Fruit fly (Drosophila melanogaster) whole organism, embryonic: ENCODE measurements around the gene CG12171.

Source experiments
- Bgb ChIP-seq: fragments of 200-800 bp; sonication (Bioruptor generic); IDR thresholded peaks from 2 replicates; pipeline ENCODE4 v1.3.6; 2022; ENCODE audit warnings: missing biosample characterization, missing genetic modification characterization; ENCODE audit not compliant: partially characterized antibody
- CG10979 ChIP-seq: fragments of 200-800 bp; sonication (Bioruptor generic); optimal IDR thresholded peaks from 2 replicates; lab custom pipeline; 2018; ENCODE audit warnings: missing biosample characterization, mild to moderate bottlenecking, missing genetic modification characterization, moderate library complexity
- CG13287 ChIP-seq: fragments of 200-800 bp; sonication (Bioruptor generic); IDR thresholded peaks from 2 replicates; pipeline ENCODE4 v1.3.6; 2022; ENCODE audit warnings: missing biosample characterization, missing genetic modification characterization; ENCODE audit not compliant: partially characterized antibody
- CG14860 ChIP-seq: fragments of 200-800 bp; sonication (Bioruptor generic); IDR thresholded peaks from 3 replicates; pipeline ENCODE4 v1.3.6; 2022; ENCODE audit warnings: missing biosample characterization, missing genetic modification characterization; ENCODE audit not compliant: partially characterized antibody
- CG15601 ChIP-seq: fragments of 200-800 bp; sonication (Bioruptor generic); optimal IDR thresholded peaks from 3 replicates; lab custom pipeline; 2019; ENCODE audit warnings: missing biosample characterization, mild to moderate bottlenecking, missing genetic modification characterization, moderate library complexity
- CG17359 ChIP-seq: fragments of 200-800 bp; sonication (Bioruptor generic); optimal IDR thresholded peaks from 3 replicates; lab custom pipeline; 2018; ENCODE audit warnings: missing biosample characterization, mild to moderate bottlenecking, missing genetic modification characterization, moderate library complexity
- CG18599 ChIP-seq: fragments of 200-800 bp; sonication (Bioruptor generic); optimal IDR thresholded peaks from 3 replicates; lab custom pipeline; 2017; ENCODE audit warnings: missing biosample characterization, missing genetic modification characterization, mild to moderate bottlenecking, moderate library complexity, missing genetic modification reagents
- CG2120 ChIP-seq: fragments of 200-800 bp; sonication (Bioruptor generic); optimal IDR thresholded peaks from 3 replicates; lab custom pipeline; 2016; ENCODE audit warnings: missing biosample characterization, missing genetic modification characterization
- CG32532 ChIP-seq: fragments of 200-800 bp; sonication (Bioruptor generic); IDR thresholded peaks from 2 replicates; pipeline ENCODE4 v1.3.6; 2022; ENCODE audit warnings: missing biosample characterization, missing genetic modification characterization
- CG33557 ChIP-seq: fragments of 200-800 bp; sonication (Bioruptor generic); optimal IDR thresholded peaks from 2 replicates; lab custom pipeline; 2019; ENCODE audit warnings: missing biosample characterization, mild to moderate bottlenecking, missing genetic modification characterization, moderate library complexity
- CG7745 ChIP-seq: fragments of 200-800 bp; sonication (Bioruptor generic); optimal IDR thresholded peaks from 2 replicates; lab custom pipeline; 2018; ENCODE audit warnings: missing biosample characterization, mild to moderate bottlenecking, missing genetic modification characterization, moderate library complexity
- CG7839 ChIP-seq: fragments of 200-800 bp; sonication (Bioruptor generic); optimal IDR thresholded peaks from 3 replicates; lab custom pipeline; 2018; ENCODE audit warnings: missing biosample characterization, mild to moderate bottlenecking, missing genetic modification characterization, moderate library complexity
- CG7963 ChIP-seq: fragments of 200-800 bp; sonication (Bioruptor generic); IDR thresholded peaks from 3 replicates; pipeline ENCODE4 v1.3.6; 2022; ENCODE audit warnings: missing biosample characterization, missing genetic modification characterization; ENCODE audit not compliant: partially characterized antibody
- CG7987 ChIP-seq: fragments of 200-800 bp; sonication (Bioruptor generic); optimal IDR thresholded peaks from 2 replicates; lab custom pipeline; 2018; ENCODE audit warnings: missing biosample characterization, mild to moderate bottlenecking, missing genetic modification characterization, moderate library complexity
- CG8290 ChIP-seq, 3 experiments: fragments of 200-800 bp; sonication (Bioruptor generic); optimal IDR thresholded peaks; 2 replicates each; lab custom pipeline; 2016 to 2019; ENCODE audit warnings: missing biosample characterization in 3 of 3, missing genetic modification characterization in 3 of 3, mild to moderate bottlenecking in 2 of 3, moderate library complexity in 1 of 3
- CG8924 ChIP-seq: fragments of 200-800 bp; optimal IDR thresholded peaks from 3 replicates; lab custom pipeline; 2019; ENCODE audit warnings: missing biosample characterization, mild to moderate bottlenecking, missing genetic modification characterization, moderate library complexity
- Dbx ChIP-seq: fragments of 200-800 bp; sonication (Bioruptor generic); IDR thresholded peaks from 3 replicates; pipeline ENCODE4 v1.3.6; 2022; ENCODE audit warnings: missing biosample characterization, missing genetic modification characterization
- Dek ChIP-seq: fragments of 200-800 bp; sonication (Bioruptor generic); optimal IDR thresholded peaks from 3 replicates; lab custom pipeline; 2019; ENCODE audit warnings: missing biosample characterization, mild to moderate bottlenecking, missing genetic modification characterization, moderate library complexity
- Drgx ChIP-seq: fragments of 200-800 bp; sonication (Bioruptor generic); IDR thresholded peaks from 2 replicates; pipeline ENCODE4 v1.3.6; 2022; ENCODE audit warnings: missing biosample characterization, missing genetic modification characterization
- Fer3 ChIP-seq: fragments of 200-800 bp; sonication (Bioruptor generic); optimal IDR thresholded peaks from 2 replicates; lab custom pipeline; 2018; ENCODE audit warnings: missing biosample characterization, mild to moderate bottlenecking, missing genetic modification characterization, moderate library complexity
- HLHmδ ChIP-seq: fragments of 200-800 bp; sonication (Bioruptor generic); optimal IDR thresholded peaks from 2 replicates; lab custom pipeline; 2018; ENCODE audit warnings: missing biosample characterization, mild to moderate bottlenecking, missing genetic modification characterization, moderate library complexity
- Hmx ChIP-seq: fragments of 200-800 bp; sonication (Bioruptor generic); optimal IDR thresholded peaks from 2 replicates; lab custom pipeline; 2016; ENCODE audit warnings: missing biosample characterization, missing genetic modification characterization
- MBD-R2 ChIP-seq: fragments of 200-800 bp; sonication (Bioruptor generic); IDR thresholded peaks from 2 replicates; pipeline ENCODE4 v1.3.6; 2022; ENCODE audit warnings: missing biosample characterization, missing genetic modification characterization
- NC2α ChIP-seq: fragments of 200-800 bp; sonication (Bioruptor generic); optimal IDR thresholded peaks from 2 replicates; lab custom pipeline; 2016; ENCODE audit warnings: missing biosample characterization, missing genetic modification characterization
- NC2β ChIP-seq: fragments of 200-800 bp; sonication (Bioruptor generic); optimal IDR thresholded peaks from 2 replicates; lab custom pipeline; 2016; ENCODE audit warnings: missing biosample characterization, missing genetic modification characterization
- Opbp ChIP-seq: fragments of 200-800 bp; sonication (Bioruptor generic); IDR thresholded peaks from 3 replicates; pipeline ENCODE4 v1.3.6; 2022; ENCODE audit warnings: missing biosample characterization, missing genetic modification characterization; ENCODE audit not compliant: partially characterized antibody
- Vsx1 ChIP-seq: fragments of 200-800 bp; sonication (Bioruptor generic); optimal IDR thresholded peaks from 2 replicates; lab custom pipeline; 2017; ENCODE audit warnings: missing biosample characterization, mild to moderate bottlenecking, missing genetic modification characterization, missing genetic modification reagents
- al ChIP-seq: fragments of 200-800 bp; sonication (Bioruptor generic); IDR thresholded peaks from 2 replicates; pipeline ENCODE4 v1.3.6; 2022; ENCODE audit warnings: missing biosample characterization, missing genetic modification characterization
- aop ChIP-seq: fragments of 200-800 bp; sonication (Bioruptor generic); IDR thresholded peaks from 2 replicates; pipeline ENCODE4 v1.3.6; 2022; ENCODE audit warnings: missing biosample characterization, missing genetic modification characterization
- bbx ChIP-seq: fragments of 200-800 bp; sonication (Bioruptor generic); IDR thresholded peaks from 2 replicates; pipeline ENCODE4 v1.3.6; 2022; ENCODE audit warnings: missing biosample characterization, missing genetic modification characterization; ENCODE audit not compliant: partially characterized antibody
- bcd ChIP-seq: fragments of 200-800 bp; sonication (Bioruptor generic); optimal IDR thresholded peaks from 2 replicates; lab custom pipeline; 2017; ENCODE audit warnings: missing biosample characterization, mild to moderate bottlenecking, missing genetic modification characterization
- chinmo ChIP-seq: fragments of 200-800 bp; sonication (Bioruptor generic); IDR thresholded peaks from 4 replicates; pipeline ENCODE4 v1.3.6; 2022; ENCODE audit warnings: missing biosample characterization, missing genetic modification characterization; ENCODE audit not compliant: partially characterized antibody
- dysf ChIP-seq: fragments of 200-800 bp; sonication (Bioruptor generic); IDR thresholded peaks from 3 replicates; pipeline ENCODE4 v1.3.6; 2022; ENCODE audit warnings: missing biosample characterization, missing genetic modification characterization
- ewg ChIP-seq: fragments of 200-800 bp; sonication (Bioruptor generic); optimal IDR thresholded peaks from 3 replicates; lab custom pipeline; 2017; ENCODE audit warnings: mild to moderate bottlenecking, missing biosample characterization, missing genetic modification reagents, missing genetic modification characterization
- ham ChIP-seq: fragments of 200-800 bp; sonication (Bioruptor generic); IDR thresholded peaks from 2 replicates; pipeline ENCODE4 v1.3.6; 2022; ENCODE audit warnings: missing biosample characterization, missing genetic modification characterization
- hb ChIP-seq: fragments of 200-800 bp; sonication (Bioruptor generic); IDR thresholded peaks from 3 replicates; pipeline ENCODE4 v1.3.6; 2022; ENCODE audit warnings: missing biosample characterization, missing genetic modification characterization; ENCODE audit not compliant: partially characterized antibody
- jigr1 ChIP-seq: fragments of 200-800 bp; sonication (Bioruptor generic); IDR thresholded peaks from 3 replicates; pipeline ENCODE4 v1.3.6; 2022; ENCODE audit warnings: missing biosample characterization, missing genetic modification characterization
- kah ChIP-seq: fragments of 200-800 bp; sonication (Bioruptor generic); optimal IDR thresholded peaks from 2 replicates; lab custom pipeline; 2018; ENCODE audit warnings: missing biosample characterization, mild to moderate bottlenecking, missing genetic modification characterization
- kni ChIP-seq: fragments of 200-800 bp; sonication (Bioruptor generic); optimal IDR thresholded peaks from 3 replicates; lab custom pipeline; 2017; ENCODE audit warnings: mild to moderate bottlenecking, missing biosample characterization, missing genetic modification reagents, missing genetic modification characterization
- mam ChIP-seq: fragments of 200-800 bp; sonication (Bioruptor generic); optimal IDR thresholded peaks from 3 replicates; lab custom pipeline; 2016; ENCODE audit warnings: missing biosample characterization, missing genetic modification characterization
- pnt ChIP-seq: fragments of 200-800 bp; sonication (Bioruptor generic); optimal IDR thresholded peaks from 3 replicates; lab custom pipeline; 2016; ENCODE audit warnings: missing biosample characterization, missing genetic modification characterization
- pzg ChIP-seq: fragments of 200-800 bp; sonication (Bioruptor generic); optimal IDR thresholded peaks from 3 replicates; lab custom pipeline; 2018; ENCODE audit warnings: missing biosample characterization, mild to moderate bottlenecking, missing genetic modification characterization, moderate library complexity
- row ChIP-seq: fragments of 200-800 bp; sonication (Bioruptor generic); IDR thresholded peaks from 3 replicates; pipeline ENCODE4 v1.3.6; 2022; ENCODE audit warnings: missing biosample characterization, missing genetic modification characterization
- run ChIP-seq: fragments of 200-800 bp; sonication (Bioruptor generic); optimal IDR thresholded peaks from 3 replicates; lab custom pipeline; 2018; ENCODE audit warnings: missing biosample characterization, mild to moderate bottlenecking, missing genetic modification characterization
- slbo ChIP-seq: fragments of 200-800 bp; sonication (Bioruptor generic); IDR thresholded peaks from 2 replicates; pipeline ENCODE4 v1.3.6; 2022; ENCODE audit warnings: missing biosample characterization, missing genetic modification characterization
- sna ChIP-seq: fragments of 200-800 bp; sonication (Bioruptor generic); IDR thresholded peaks from 2 replicates; pipeline ENCODE4 v1.3.6; 2022; ENCODE audit warnings: missing biosample characterization, missing genetic modification characterization; ENCODE audit not compliant: partially characterized antibody
- trem ChIP-seq: fragments of 200-800 bp; optimal IDR thresholded peaks from 3 replicates; lab custom pipeline; 2019; ENCODE audit warnings: missing biosample characterization, mild to moderate bottlenecking, missing genetic modification characterization, moderate library complexity
- zen2 ChIP-seq: fragments of 200-800 bp; sonication (Bioruptor generic); IDR thresholded peaks from 3 replicates; pipeline ENCODE4 v1.3.6; 2022; ENCODE audit warnings: missing biosample characterization, missing genetic modification characterization; ENCODE audit not compliant: partially characterized antibody
- zf30C ChIP-seq: fragments of 200-800 bp; sonication (Bioruptor generic); optimal IDR thresholded peaks from 3 replicates; lab custom pipeline; 2018; ENCODE audit warnings: missing biosample characterization, mild to moderate bottlenecking, missing genetic modification characterization

CG12171 gene

DNA sequence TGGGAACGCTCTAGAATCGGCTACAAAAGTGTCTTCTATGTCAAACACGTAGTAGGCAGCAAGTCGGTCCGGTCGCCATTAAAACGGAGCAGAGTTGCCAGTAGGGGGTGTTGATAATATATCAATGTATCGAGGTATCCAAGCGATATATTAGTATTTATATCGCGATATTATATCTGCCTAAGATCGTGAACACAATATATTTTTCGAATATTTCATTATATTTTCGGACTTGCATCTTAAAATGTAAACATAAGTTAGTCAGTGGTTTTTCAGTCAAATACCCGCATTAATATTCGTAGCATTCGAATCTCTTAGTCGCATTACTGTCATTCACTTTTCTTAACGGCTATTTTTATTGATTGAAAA, 26.4 kb downstream of the CG12171 start, which contains the start of gene CG2182 (continued):
- no peak for TF ChIP-seq CG7839 (tag; lab: Kevin White, UChicago)
- TF ChIP-seq Dbx (GFP tag; lab: Robert Waterston, UW): no peak
- TF ChIP-seq CG15601 (tag; lab: Kevin White, UChicago): no peak
- no peak for TF ChIP-seq Vsx1 (GFP tag; lab: Kevin White, UChicago)
- peak; percentile 77 for TF ChIP-seq Bgb (GFP tag; lab: Robert Waterston, UW)
- peak; percentile 55 for TF ChIP-seq hb (GFP tag; lab: Robert Waterston, UW)
- peak; percentile 11 for TF ChIP-seq mam (GFP tag; lab: Kevin White, UChicago)
- peak; percentile 54; the same call in 2 of the 3 replicates for TF ChIP-seq dysf (GFP tag; lab: Robert Waterston, UW)
- TF ChIP-seq CG33557 (GFP tag; lab: Kevin White, UChicago): peak; percentile 17
- TF ChIP-seq aop (GFP tag; lab: Robert Waterston, UW): no peak
- TF ChIP-seq ewg: no peak
- peak; percentile 33 for TF ChIP-seq trem (tag; lab: Kevin White, UChicago)
- TF ChIP-seq Hmx (GFP tag; lab: Kevin White, UChicago): no peak
- peak; percentile 39 for TF ChIP-seq pzg (GFP tag; lab: Kevin White, UChicago)
- peak; percentile 47; the same call in 2 of the 3 replicates for TF ChIP-seq zen2 (GFP tag; lab: Robert Waterston, UW)
- TF ChIP-seq CG10979 (tag; lab: Kevin White, UChicago): no peak
- no peak for TF ChIP-seq bcd (GFP tag; lab: Kevin White, UChicago)
- TF ChIP-seq Drgx (GFP tag; lab: Robert Waterston, UW): no peak
- no peak for TF ChIP-seq jigr1 (GFP tag; lab: Robert Waterston, UW)
- no peak for TF ChIP-seq CG13287
- peak; percentile 90 for TF ChIP-seq bbx (GFP tag; lab: Robert Waterston, UW)
- no peak for TF ChIP-seq CG8290 (GFP tag; optimal IDR thresholded peaks at IDR 0.05; lab: Kevin White, UChicago)
- peak; percentile 48 to 50 for TF ChIP-seq CG8290 (tag; optimal IDR thresholded peaks at IDR 0.05; lab: Kevin White, UChicago)
- no peak for TF ChIP-seq NC2α
- no peak for TF ChIP-seq CG32532 (GFP tag; lab: Robert Waterston, UW)
- peak; percentile 23 for TF ChIP-seq slbo
- no peak for TF ChIP-seq pnt (GFP tag; lab: Kevin White, UChicago)
- TF ChIP-seq HLHmδ (GFP tag; lab: Kevin White, UChicago): no peak
- TF ChIP-seq Fer3 (tag; lab: Kevin White, UChicago): no peak
- no peak for TF ChIP-seq run (tag; lab: Kevin White, UChicago)
- no peak for TF ChIP-seq Dek (tag; lab: Kevin White, UChicago)
- TF ChIP-seq CG18599 (GFP tag; lab: Kevin White, UChicago): peak; percentile 18
- TF ChIP-seq ham (GFP tag; lab: Robert Waterston, UW): no peak
- no peak for TF ChIP-seq kni
- peak; percentile 43 for TF ChIP-seq CG14860
- no peak for TF ChIP-seq CG7745
- peak; percentile 31 for TF ChIP-seq CG2120 (GFP tag; lab: Kevin White, UChicago)
- TF ChIP-seq Opbp: peak; percentile 92
- no peak for TF ChIP-seq CG7987 (GFP tag; lab: Kevin White, UChicago)
- peak; percentile 65; the same call in 2 of the 3 replicates for TF ChIP-seq CG7963 (GFP tag; lab: Robert Waterston, UW)
- no peak for TF ChIP-seq CG17359 (tag; lab: Kevin White, UChicago)
- TF ChIP-seq CG8924 (tag; lab: Kevin White, UChicago): no peak
- peak; percentile 12; the same call in 1 of the 2 replicates for TF ChIP-seq sna (GFP tag; lab: Robert Waterston, UW)
- TF ChIP-seq MBD-R2 (GFP tag; lab: Robert Waterston, UW): 0 out of 2 replicates have a peak, but pooled peaks have one; percentile 10
- peak; percentile 74 for TF ChIP-seq row (GFP tag; lab: Robert Waterston, UW)
- TF ChIP-seq chinmo (GFP tag; lab: Robert Waterston, UW): peak; percentile 6; the same call in 1 of the 4 replicates
- TF ChIP-seq NC2β: no peak
- TF ChIP-seq al (GFP tag; lab: Robert Waterston, UW): no peak
- TF ChIP-seq kah (GFP tag; lab: Kevin White, UChicago): no peak
- no peak for TF ChIP-seq zf30C (GFP tag; lab: Kevin White, UChicago)
